Worm (Caenorhabditis elegans): ENCODE measurements around the gene gem-4.

DNA sequence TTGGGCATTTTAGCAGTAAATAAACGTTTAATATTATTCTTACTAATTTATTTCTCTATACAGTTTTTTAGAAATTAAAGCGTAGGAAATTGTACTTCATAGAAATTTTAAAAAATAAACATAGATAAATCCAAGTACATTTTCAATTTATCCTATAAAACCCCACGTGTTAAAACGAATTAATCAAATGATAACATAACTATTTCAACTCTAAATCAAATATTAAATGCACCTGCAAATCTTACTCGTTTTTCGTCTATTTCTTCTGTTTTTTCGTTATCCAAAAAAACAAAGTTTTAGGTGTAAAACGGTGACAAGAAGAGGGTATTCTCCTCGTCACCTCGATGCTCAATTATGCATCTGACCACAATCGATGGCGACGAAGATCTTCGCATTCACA is 10.4 kb upstream of the gem-4 start, which contains the start of gene K01A6.6:
- TF ChIP-seq ztf-4 (tag; optimal IDR thresholded peaks at IDR 0.05) (no peak), egl-5 (tag; optimal IDR thresholded peaks at IDR 0.05) (no peak), jun-1 (tag; optimal IDR thresholded peaks at IDR 0.05) (no peak), lin-15B (tag; optimal IDR thresholded peaks at IDR 0.05) (no peak), eor-1 (tag; optimal IDR thresholded peaks at IDR 0.05) (no peak), ceh-82 (tag; optimal IDR thresholded peaks at IDR 0.05) (no peak), nhr-28 (tag; optimal IDR thresholded peaks at IDR 0.05) (no peak), R02D3.7 (tag; optimal IDR thresholded peaks at IDR 0.05) (no peak), ceh-16 (tag; optimal IDR thresholded peaks at IDR 0.05) (no peak), pha-4 (tag; optimal IDR thresholded peaks at IDR 0.05) (no peak), egl-27 (tag; optimal IDR thresholded peaks at IDR 0.05) (no peak), nhr-12 (tag; optimal IDR thresholded peaks at IDR 0.05) (no peak), ceh-28 (tag; optimal IDR thresholded peaks at IDR 0.05) (no peak)

All from whole organism, L3 larva.